Worm (Caenorhabditis elegans) whole organism, L2 larva: ENCODE results near the gene F14F7.7.
A peak's percentile ranks its signal among the peaks of the same experiment; 100 is the strongest.

Experiments
- C34F6.9 ChIP-seq: fragments of 150-350 bp; optimal IDR thresholded peaks from 2 replicates; lab custom pipeline; 2014; ENCODE audit warnings: missing biosample characterization, missing genetic modification characterization
- F13H6.1 ChIP-seq: sonication (generic microtip); optimal IDR thresholded peaks from 2 replicates; lab custom pipeline; 2016; ENCODE audit warnings: missing genetic modification characterization, missing compliant biosample characterization
- R02D3.7 ChIP-seq: fragments of 150-350 bp; optimal IDR thresholded peaks from 2 replicates; lab custom pipeline; 2014; ENCODE audit warnings: missing biosample characterization, missing genetic modification characterization
- Y55F3AM.14 ChIP-seq: fragments of 200-800 bp; sonication (Bioruptor generic); optimal IDR thresholded peaks from 2 replicates; lab custom pipeline; 2018; ENCODE audit warnings: mild to moderate bottlenecking, missing genetic modification characterization, missing compliant biosample characterization
- alr-1 ChIP-seq: fragments of 150-350 bp; optimal IDR thresholded peaks from 2 replicates; lab custom pipeline; 2014; ENCODE audit warnings: missing biosample characterization, missing genetic modification characterization
- aly-2 ChIP-seq: fragments of 150-350 bp; optimal IDR thresholded peaks from 2 replicates; lab custom pipeline; 2014; ENCODE audit warnings: missing biosample characterization, missing genetic modification characterization
- ama-1 ChIP-seq: fragments of 150-350 bp; optimal IDR thresholded peaks from 2 replicates; lab custom pipeline; 2018; ENCODE audit warnings: inconsistent platforms
- blmp-1 ChIP-seq: sonication (generic microtip); optimal IDR thresholded peaks from 2 replicates; lab custom pipeline; 2017; ENCODE audit warnings: missing genetic modification characterization, mild to moderate bottlenecking, missing compliant biosample characterization, antibody characterized with exemption, moderate library complexity; ENCODE audit not compliant: insufficient read depth
- ceh-16 ChIP-seq: fragments of 150-350 bp; optimal IDR thresholded peaks from 2 replicates; lab custom pipeline; 2014; ENCODE audit warnings: missing biosample characterization, missing genetic modification characterization
- ceh-82 ChIP-seq: fragments of 150-350 bp; optimal IDR thresholded peaks from 2 replicates; lab custom pipeline; 2014; ENCODE audit warnings: missing biosample characterization, missing genetic modification characterization
- crh-2 ChIP-seq: sonication (generic microtip); optimal IDR thresholded peaks from 2 replicates; lab custom pipeline; 2017; ENCODE audit warnings: missing biosample characterization, missing genetic modification characterization
- dmd-4 ChIP-seq: sonication (generic microtip); optimal IDR thresholded peaks from 2 replicates; lab custom pipeline; 2017; ENCODE audit warnings: missing biosample characterization, missing genetic modification characterization
- egl-27 ChIP-seq: sonication (generic microtip); optimal IDR thresholded peaks from 3 replicates; lab custom pipeline; 2017; ENCODE audit warnings: missing biosample characterization, missing genetic modification reagents, missing genetic modification characterization
- elt-1 ChIP-seq: fragments of 150-350 bp; optimal IDR thresholded peaks from 2 replicates; lab custom pipeline; 2014; ENCODE audit warnings: missing biosample characterization, missing genetic modification characterization
- elt-3 ChIP-seq: sonication (generic microtip); optimal IDR thresholded peaks from 2 replicates; lab custom pipeline; 2017; ENCODE audit warnings: missing biosample characterization, missing genetic modification characterization
- fos-1 ChIP-seq: fragments of 150-350 bp; optimal IDR thresholded peaks from 2 replicates; lab custom pipeline; 2014; ENCODE audit warnings: missing biosample characterization, missing genetic modification characterization
- gmeb-1 ChIP-seq: fragments of 150-350 bp; optimal IDR thresholded peaks from 2 replicates; lab custom pipeline; 2014; ENCODE audit warnings: missing biosample characterization, missing genetic modification characterization
- lin-11 ChIP-seq: fragments of 150-350 bp; sonication (generic microtip); optimal IDR thresholded peaks from 2 replicates; lab custom pipeline; 2014; ENCODE audit warnings: missing biosample characterization, missing genetic modification characterization, inconsistent platforms, mixed read lengths
- lin-13 ChIP-seq: fragments of 150-350 bp; optimal IDR thresholded peaks from 2 replicates; lab custom pipeline; 2014; ENCODE audit warnings: missing biosample characterization, missing genetic modification reagents, missing genetic modification characterization
- lin-39 ChIP-seq: fragments of 150-350 bp; optimal IDR thresholded peaks from 2 replicates; lab custom pipeline; 2014; ENCODE audit warnings: missing biosample characterization, missing genetic modification reagents, missing genetic modification characterization
- lsy-2 ChIP-seq, 2 experiments: fragments of 150-350 bp in 1 of 2; sonication (generic microtip) in 1 of 2; optimal IDR thresholded peaks; 2 replicates each; lab custom pipeline; 2014 to 2017; ENCODE audit warnings: missing biosample characterization in 2 of 2, missing genetic modification characterization in 2 of 2
- mab-5 ChIP-seq: fragments of 150-350 bp; optimal IDR thresholded peaks from 2 replicates; lab custom pipeline; 2014; ENCODE audit warnings: missing biosample characterization, missing genetic modification characterization
- mdl-1 ChIP-seq, 2 experiments: fragments of 150-350 bp in 1 of 2; sonication (generic microtip) in 1 of 2; optimal IDR thresholded peaks; 2 replicates each; lab custom pipeline; 2017; ENCODE audit warnings: missing biosample characterization in 2 of 2, missing genetic modification characterization in 2 of 2
- nhr-10 ChIP-seq: sonication (generic microtip); optimal IDR thresholded peaks from 2 replicates; lab custom pipeline; 2017; ENCODE audit warnings: missing biosample characterization, missing genetic modification characterization
- nhr-12 ChIP-seq: fragments of 150-350 bp; optimal IDR thresholded peaks from 2 replicates; lab custom pipeline; 2014; ENCODE audit warnings: missing biosample characterization, missing genetic modification characterization
- nhr-129 ChIP-seq: fragments of 150-350 bp; optimal IDR thresholded peaks from 2 replicates; lab custom pipeline; 2014; ENCODE audit warnings: missing biosample characterization, missing genetic modification characterization
- nhr-21 ChIP-seq: fragments of 150-350 bp; optimal IDR thresholded peaks from 2 replicates; lab custom pipeline; 2014; ENCODE audit warnings: missing biosample characterization, missing genetic modification characterization
- nhr-237 ChIP-seq: fragments of 150-350 bp; optimal IDR thresholded peaks from 2 replicates; lab custom pipeline; 2014; ENCODE audit warnings: missing biosample characterization, missing genetic modification characterization
- nhr-25 ChIP-seq: fragments of 150-350 bp; sonication (generic microtip); optimal IDR thresholded peaks from 3 replicates; lab custom pipeline; 2014; ENCODE audit warnings: missing biosample characterization, missing genetic modification characterization
- nhr-77 ChIP-seq: fragments of 150-350 bp; optimal IDR thresholded peaks from 2 replicates; lab custom pipeline; 2014; ENCODE audit warnings: missing biosample characterization, missing genetic modification characterization
- peb-1 ChIP-seq: fragments of 150-350 bp; optimal IDR thresholded peaks from 2 replicates; lab custom pipeline; 2014; ENCODE audit warnings: missing biosample characterization, missing genetic modification characterization
- sem-4 ChIP-seq: fragments of 150-350 bp; optimal IDR thresholded peaks from 2 replicates; lab custom pipeline; 2014; ENCODE audit warnings: missing biosample characterization, missing genetic modification reagents, missing genetic modification characterization
- skn-1 ChIP-seq: sonication (generic microtip); optimal IDR thresholded peaks from 2 replicates; lab custom pipeline; 2017; ENCODE audit warnings: missing biosample characterization, missing genetic modification characterization
- sma-3 ChIP-seq: sonication (generic microtip); optimal IDR thresholded peaks from 2 replicates; lab custom pipeline; 2016; ENCODE audit warnings: missing genetic modification reagents, missing genetic modification characterization, missing compliant biosample characterization
- sma-9 ChIP-seq, 2 experiments: fragments of 150-350 bp in 1 of 2; sonication (generic microtip) in 1 of 2; optimal IDR thresholded peaks; 2 replicates each; lab custom pipeline; 2014 to 2016; ENCODE audit warnings: missing genetic modification characterization in 2 of 2, mild to moderate bottlenecking in 1 of 2, missing biosample characterization in 1 of 2, missing compliant biosample characterization in 1 of 2, missing genetic modification reagents in 1 of 2, moderate library complexity in 1 of 2
- snpc-4 ChIP-seq: fragments of 150-350 bp; optimal IDR thresholded peaks from 2 replicates; lab custom pipeline; 2014; ENCODE audit warnings: missing biosample characterization, missing genetic modification characterization
- unc-39 ChIP-seq: fragments of 150-350 bp; optimal IDR thresholded peaks from 2 replicates; lab custom pipeline; 2014; ENCODE audit warnings: missing biosample characterization, missing genetic modification characterization
- unc-55 ChIP-seq: fragments of 150-350 bp; sonication (generic microtip); optimal IDR thresholded peaks from 3 replicates; lab custom pipeline; 2014; ENCODE audit warnings: missing biosample characterization, missing genetic modification reagents, missing genetic modification characterization
- unc-62 ChIP-seq: fragments of 150-350 bp; optimal IDR thresholded peaks from 2 replicates; lab custom pipeline; 2014; ENCODE audit warnings: missing biosample characterization, missing genetic modification reagents, missing genetic modification characterization
- ztf-1 ChIP-seq: fragments of 200-800 bp; sonication (Bioruptor generic); conservative IDR thresholded peaks from 2 replicates; pipeline ENCODE4 v1.3.6; 2022; ENCODE audit warnings: missing genetic modification characterization, missing compliant biosample characterization
- ztf-11 ChIP-seq: sonication (generic microtip); optimal IDR thresholded peaks from 2 replicates; lab custom pipeline; 2017; ENCODE audit warnings: missing biosample characterization, missing genetic modification characterization
- ztf-4 ChIP-seq: fragments of 150-350 bp; optimal IDR thresholded peaks from 2 replicates; lab custom pipeline; 2014; ENCODE audit warnings: missing biosample characterization, missing genetic modification characterization

F14F7.7 gene

ce11 chrIII:13062989-13063388 lies 32.3 kb downstream of the F14F7.7 start:
- TF ChIP-seq ceh-82 (tag; lab: Kevin White, UChicago) (no peak), lin-11 (tag; lab: Kevin White, UChicago) (no peak), crh-2 (tag; lab: Kevin White, UChicago) (no peak), C34F6.9 (tag; lab: Kevin White, UChicago) (no peak), sma-9 (GFP tag; optimal IDR thresholded peaks at IDR 0.05; lab: Kevin White, UChicago) (peak; percentile 66), sma-9 (tag; optimal IDR thresholded peaks at IDR 0.05; lab: Kevin White, UChicago) (no peak)

DNA sequence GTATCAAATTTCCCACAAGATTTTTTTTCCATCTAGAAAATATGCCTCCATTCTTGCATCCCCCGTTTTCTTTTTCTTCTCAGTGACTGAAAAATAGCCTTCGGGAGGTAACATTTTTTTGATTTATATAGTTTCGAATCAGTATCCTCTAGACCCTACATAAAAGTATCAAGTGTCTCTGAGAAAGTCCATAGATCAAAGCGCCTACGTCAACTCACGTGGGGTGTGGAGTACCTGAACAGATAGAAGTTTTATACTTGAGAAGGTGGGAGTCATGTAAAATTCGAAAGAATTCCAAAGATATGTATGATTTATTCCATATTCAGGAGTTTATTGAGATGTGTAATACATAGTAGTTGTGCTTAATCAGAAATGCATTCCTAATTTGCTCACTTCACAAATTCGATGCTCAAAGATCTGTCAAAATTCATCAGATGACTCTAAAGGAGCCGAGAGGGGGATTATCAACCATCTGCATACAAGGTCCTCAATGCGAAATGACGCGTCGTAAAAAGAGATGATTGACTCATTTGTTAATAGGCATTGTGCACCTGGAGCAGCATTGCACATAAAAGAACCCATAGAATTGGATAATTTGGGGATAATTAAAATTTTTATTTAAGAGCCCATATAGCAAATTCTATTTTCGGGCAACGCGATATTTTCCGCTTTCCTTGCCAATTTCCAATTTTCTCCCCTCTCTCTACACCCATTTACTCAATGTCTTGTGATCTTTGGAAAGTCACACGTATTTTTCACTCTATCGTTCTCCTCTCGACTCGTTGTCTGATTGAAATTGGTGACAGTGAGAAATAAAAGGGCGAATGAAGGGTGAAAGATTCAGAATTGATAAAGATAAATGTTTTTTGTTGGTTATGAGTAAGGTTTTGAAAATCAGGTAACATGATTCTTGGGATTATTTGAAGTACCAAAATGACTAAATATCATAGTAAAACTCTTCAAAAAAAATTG lies 33.8 kb downstream of the F14F7.7 start:
- TF ChIP-seq crh-2 (tag; lab: Kevin White, UChicago), result peak; percentile 73
- no peak for TF ChIP-seq egl-27 (tag; lab: Kevin White, UChicago)
- TF ChIP-seq elt-1, result no peak
- TF ChIP-seq Y55F3AM.14, result no peak
- no peak for TF ChIP-seq F13H6.1 (tag; lab: Kevin White, UChicago)
- TF ChIP-seq sma-3 (GFP tag; lab: Kevin White, UChicago), result no peak
- TF ChIP-seq gmeb-1 (tag; lab: Kevin White, UChicago), result no peak
- TF ChIP-seq lin-39 (tag; lab: Kevin White, UChicago), result no peak
- no peak for TF ChIP-seq nhr-77 (tag; lab: Kevin White, UChicago)
- TF ChIP-seq C34F6.9 (tag; lab: Kevin White, UChicago), result peak; percentile 63
- TF ChIP-seq unc-62 (GFP tag; lab: Kevin White, UChicago), result no peak
- peak; percentile 63 for TF ChIP-seq nhr-129 (tag; lab: Kevin White, UChicago)
- TF ChIP-seq ztf-1 (GFP tag; lab: Robert Waterston, UW), result no peak
- no peak for TF ChIP-seq nhr-10 (tag; lab: Kevin White, UChicago)
- TF ChIP-seq elt-3 (tag; lab: Kevin White, UChicago), result no peak
- TF ChIP-seq sma-9 (GFP tag; optimal IDR thresholded peaks at IDR 0.05; lab: Kevin White, UChicago), result peak; percentile 88
- TF ChIP-seq sma-9 (tag; optimal IDR thresholded peaks at IDR 0.05; lab: Kevin White, UChicago), result no peak
- TF ChIP-seq mab-5 (tag; lab: Kevin White, UChicago), result no peak
- peak; percentile 58 for TF ChIP-seq nhr-25 (tag; lab: Kevin White, UChicago)
- no peak for TF ChIP-seq nhr-21
- no peak for TF ChIP-seq ztf-11 (tag; lab: Kevin White, UChicago)
- no peak for TF ChIP-seq R02D3.7 (tag; lab: Kevin White, UChicago)
- TF ChIP-seq peb-1 (tag; lab: Kevin White, UChicago), result no peak
- TF ChIP-seq ceh-82 (tag; lab: Kevin White, UChicago), result no peak
- TF ChIP-seq fos-1 (tag; lab: Kevin White, UChicago), result no peak
- peak; percentile 13 for TF ChIP-seq ama-1
- no peak for TF ChIP-seq nhr-237 (tag; lab: Kevin White, UChicago)
- no peak for TF ChIP-seq unc-39 (tag; lab: Kevin White, UChicago)
- no peak for TF ChIP-seq alr-1
- no peak for TF ChIP-seq nhr-12
- TF ChIP-seq ceh-16, result peak; percentile 9
- peak; percentile 15 to 24 for TF ChIP-seq mdl-1 (tag; optimal IDR thresholded peaks at IDR 0.05; lab: Kevin White, UChicago)
- no peak for TF ChIP-seq unc-55 (GFP tag; lab: Kevin White, UChicago)
- TF ChIP-seq ztf-4 (tag; lab: Kevin White, UChicago), result no peak
- TF ChIP-seq dmd-4 (tag; lab: Kevin White, UChicago), result no peak
- TF ChIP-seq blmp-1 (tag; lab: Kevin White, UChicago), result no peak
- no peak for TF ChIP-seq aly-2
- TF ChIP-seq snpc-4 (tag; lab: Kevin White, UChicago), result no peak
- peak in 1 of 2 experiments; percentile 22 for TF ChIP-seq lsy-2 (tag; optimal IDR thresholded peaks at IDR 0.05; lab: Kevin White, UChicago)
- TF ChIP-seq lin-13 (GFP tag; lab: Kevin White, UChicago), result peak; percentile 4
- TF ChIP-seq lin-11 (tag; lab: Kevin White, UChicago), result no peak
- no peak for TF ChIP-seq skn-1
- TF ChIP-seq sem-4 (tag; lab: Kevin White, UChicago), result peak; percentile 52
